1 worm cellular context compared by ENCODE assay signal in the genomic region with DNA sequence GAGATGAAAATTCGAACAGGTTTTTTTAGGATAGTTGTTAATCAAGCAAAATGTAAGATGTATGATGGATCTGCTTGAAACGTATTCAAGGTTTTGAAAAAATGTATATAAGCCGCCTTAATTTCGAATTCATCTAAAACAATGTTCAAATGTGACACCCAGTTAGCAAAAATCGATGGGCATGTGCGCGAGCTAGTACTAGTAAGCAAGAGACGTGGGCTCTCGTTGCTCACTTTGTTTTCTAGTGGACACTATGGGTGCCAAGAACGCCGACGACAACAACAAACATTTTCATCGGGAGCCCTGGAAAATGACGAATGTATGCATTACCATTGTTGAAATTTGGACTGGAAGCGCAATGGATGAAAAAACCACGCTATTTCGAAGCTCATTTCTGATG.
TF ChIP-seq lines count a peak whose summit lies in the region.

No protein-coding gene starts in this region.

TF ChIP-seq in whole organism, L4 larva, 104 proteins besides CTCF, POLR2A, EP300 and RAD21 (continued from another document):
- TF ChIP-seq hmg-1.1 (GFP tag; IDR thresholded peaks at IDR 0.05; lab: Robert Waterston, UW), result no peak
